Worm (Caenorhabditis elegans) whole organism, early embryonic: Measurements from ENCODE around the gene F44E5.2.

Experiments
- B0310.2 ChIP-seq: sonication (generic microtip); optimal IDR thresholded peaks from 2 replicates; lab custom pipeline; 2016; ENCODE audit warnings: mild to moderate bottlenecking, missing genetic modification characterization, missing compliant biosample characterization
- F13C5.2 ChIP-seq: sonication (generic microtip); optimal IDR thresholded peaks from 2 replicates; lab custom pipeline; 2017; ENCODE audit warnings: mild to moderate bottlenecking, missing genetic modification characterization, inconsistent platforms, missing compliant biosample characterization
- ama-1 ChIP-seq: fragments of 150-350 bp; optimal IDR thresholded peaks from 2 replicates; lab custom pipeline; 2014
- ceh-36 ChIP-seq: sonication (generic microtip); optimal IDR thresholded peaks from 2 replicates; lab custom pipeline; 2016; ENCODE audit warnings: missing genetic modification characterization, inconsistent platforms, missing compliant biosample characterization
- ets-7 ChIP-seq: sonication (generic microtip); optimal IDR thresholded peaks from 2 replicates; lab custom pipeline; 2016; ENCODE audit warnings: missing genotype, missing genetic modification characterization, missing compliant biosample characterization
- flt-1 ChIP-seq: fragments of 200-800 bp; sonication (Bioruptor generic); IDR thresholded peaks from 2 replicates; pipeline ENCODE4 v1.3.6; 2022; ENCODE audit warnings: missing genetic modification characterization, missing compliant biosample characterization
- hmbx-1 ChIP-seq: sonication (generic microtip); optimal IDR thresholded peaks from 2 replicates; lab custom pipeline; 2016; ENCODE audit warnings: mild to moderate bottlenecking, missing genetic modification characterization, missing compliant biosample characterization
- hmg-4 ChIP-seq: fragments of 200-800 bp; sonication (Bioruptor generic); optimal IDR thresholded peaks from 2 replicates; lab custom pipeline; 2018; ENCODE audit warnings: mild to moderate bottlenecking, missing genetic modification characterization, missing compliant biosample characterization
- hnd-1 ChIP-seq: sonication (generic microtip); optimal IDR thresholded peaks from 2 replicates; lab custom pipeline; 2016; ENCODE audit warnings: missing genetic modification characterization, missing compliant biosample characterization
- pes-1 ChIP-seq: fragments of 200-800 bp; sonication (Bioruptor generic); IDR thresholded peaks from 2 replicates; pipeline ENCODE4 v1.3.6; 2022; ENCODE audit warnings: missing genetic modification reagents, missing genetic modification characterization, missing compliant biosample characterization
- scrt-1 ChIP-seq: fragments of 200-800 bp; sonication (Bioruptor generic); IDR thresholded peaks from 2 replicates; pipeline ENCODE4 v1.3.6; 2022; ENCODE audit warnings: missing genetic modification characterization, missing compliant biosample characterization
- sea-1 ChIP-seq: fragments of 200-800 bp; sonication (Bioruptor generic); conservative IDR thresholded peaks from 2 replicates; pipeline ENCODE4 v1.3.6; 2022; ENCODE audit warnings: missing genetic modification characterization, missing compliant biosample characterization
- tbx-37 ChIP-seq: fragments of 200-800 bp; sonication (Bioruptor generic); conservative IDR thresholded peaks from 2 replicates; pipeline ENCODE4 v1.3.6; 2022; ENCODE audit warnings: missing genetic modification reagents, missing genetic modification characterization, missing compliant biosample characterization
- tra-4 ChIP-seq: sonication (generic microtip); optimal IDR thresholded peaks from 2 replicates; lab custom pipeline; 2017; ENCODE audit warnings: missing genetic modification characterization, missing compliant biosample characterization

DNA sequence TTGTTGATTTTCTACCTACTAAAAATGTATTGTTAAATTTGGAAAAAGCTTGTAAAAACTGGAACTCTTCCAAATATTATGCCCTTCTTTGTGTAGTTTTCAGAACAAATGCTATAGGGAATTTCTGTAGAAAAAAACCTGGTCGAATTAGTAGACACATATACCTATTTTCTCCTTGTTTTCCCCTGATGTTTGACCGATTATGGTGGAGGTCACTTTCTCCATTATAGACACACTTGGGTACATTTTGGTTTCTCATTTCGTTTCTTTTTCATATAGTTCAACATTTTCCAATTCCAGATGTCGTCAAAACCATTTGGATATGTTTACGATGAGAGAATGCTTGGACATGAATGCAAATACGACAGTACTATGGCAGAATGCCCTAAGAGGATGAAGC lies 32.2 kb downstream of the F44E5.2 start, which contains the start of gene hda-5:
- no peak for TF ChIP-seq ama-1
- no peak for TF ChIP-seq hmg-4 (GFP tag; lab: Kevin White, UChicago)
- TF ChIP-seq pes-1 (GFP tag; lab: Robert Waterston, UW): no peak
- no peak for TF ChIP-seq hmbx-1 (tag; lab: Kevin White, UChicago)
- no peak for TF ChIP-seq tbx-37 (GFP tag; lab: Robert Waterston, UW)
- TF ChIP-seq B0310.2 (tag; lab: Kevin White, UChicago): no peak
- no peak for TF ChIP-seq ceh-36 (tag; lab: Kevin White, UChicago)
- no peak for TF ChIP-seq hnd-1
- no peak for TF ChIP-seq flt-1 (GFP tag; lab: Robert Waterston, UW)
- TF ChIP-seq F13C5.2: no peak
- no peak for TF ChIP-seq tra-4
- TF ChIP-seq sea-1 (GFP tag; lab: Robert Waterston, UW): no peak
- TF ChIP-seq scrt-1 (GFP tag; lab: Robert Waterston, UW): no peak
- TF ChIP-seq ets-7 (tag; lab: Kevin White, UChicago): no peak
